Worm (Caenorhabditis elegans) whole organism, midembryonic: ENCODE data around the gene K08E7.5.

ENCODE experiments used
- T22C8.4 ChIP-seq: fragments of 200-800 bp; sonication (Bioruptor generic); IDR thresholded peaks from 2 replicates; pipeline ENCODE4 v1.3.6; 2022; ENCODE audit warnings: missing genetic modification characterization, missing compliant biosample characterization
- cog-1 ChIP-seq: sonication (generic microtip); optimal IDR thresholded peaks from 2 replicates; lab custom pipeline; 2016; ENCODE audit warnings: missing genetic modification characterization, missing compliant biosample characterization
- flt-1 ChIP-seq: fragments of 200-800 bp; sonication (Bioruptor generic); IDR thresholded peaks from 2 replicates; pipeline ENCODE4 v1.3.6; 2022; ENCODE audit warnings: missing genetic modification characterization, missing compliant biosample characterization
- klf-2 ChIP-seq: fragments of 200-800 bp; sonication (Bioruptor generic); conservative IDR thresholded peaks from 2 replicates; pipeline ENCODE4 v1.3.6; 2022; ENCODE audit warnings: missing genetic modification reagents, missing genetic modification characterization, missing compliant biosample characterization
- med-1 ChIP-seq: sonication (generic microtip); optimal IDR thresholded peaks from 2 replicates; lab custom pipeline; 2017; ENCODE audit warnings: missing genetic modification characterization, mild to moderate bottlenecking, missing compliant biosample characterization, antibody characterized with exemption, missing genetic modification reagents; ENCODE audit not compliant: insufficient read depth
- ref-1 ChIP-seq: fragments of 200-800 bp; sonication (Bioruptor generic); conservative IDR thresholded peaks from 2 replicates; pipeline ENCODE4 v1.3.6; 2022; ENCODE audit warnings: missing genetic modification reagents, missing genetic modification characterization, missing compliant biosample characterization
- tab-1 ChIP-seq: fragments of 200-800 bp; sonication (Bioruptor generic); IDR thresholded peaks from 2 replicates; pipeline ENCODE4 v1.3.6; 2022; ENCODE audit warnings: missing genetic modification characterization, missing compliant biosample characterization
- ztf-23 ChIP-seq: fragments of 200-800 bp; sonication (Bioruptor generic); IDR thresholded peaks from 2 replicates; pipeline ENCODE4 v1.3.6; 2022; ENCODE audit warnings: missing genetic modification reagents, missing genetic modification characterization, missing compliant biosample characterization
- ztf-29 ChIP-seq: fragments of 200-800 bp; sonication (Bioruptor generic); IDR thresholded peaks from 2 replicates; pipeline ENCODE4 v1.3.6; 2022; ENCODE audit warnings: missing genetic modification reagents, missing genetic modification characterization, missing compliant biosample characterization

- no peak for TF ChIP-seq T22C8.4 (GFP tag; lab: Robert Waterston, UW)
- TF ChIP-seq ztf-23 (GFP tag; lab: Robert Waterston, UW), result no peak
- no peak for TF ChIP-seq flt-1 (GFP tag; lab: Robert Waterston, UW)
- TF ChIP-seq ref-1 (GFP tag; lab: Robert Waterston, UW), result no peak
- no peak for TF ChIP-seq cog-1 (tag; lab: Kevin White, UChicago)
- TF ChIP-seq klf-2, result no peak
- TF ChIP-seq tab-1 (GFP tag; lab: Robert Waterston, UW), result no peak
- TF ChIP-seq ztf-29 (GFP tag; lab: Robert Waterston, UW), result no peak
- no peak for TF ChIP-seq med-1
Observed at ce11 chrIV:12542011-12542410, 31.2 kb upstream of the K08E7.5 start, which contains the start of gene ham-1.
